Worm (Caenorhabditis elegans) whole organism, L4 larva: ENCODE measurements around the gene xbx-1.
A peak's percentile ranks its signal among the peaks of the same experiment; 100 is the strongest.

ENCODE experiments used
- D1046.2 ChIP-seq: fragments of 200-800 bp; sonication (Bioruptor generic); IDR thresholded peaks from 2 replicates; pipeline ENCODE4 v1.3.6; 2022; ENCODE audit warnings: missing genetic modification characterization, missing compliant biosample characterization
- F37D6.2 ChIP-seq: sonication (generic microtip); optimal IDR thresholded peaks from 2 replicates; lab custom pipeline; 2016; ENCODE audit warnings: mild to moderate bottlenecking, missing genetic modification characterization, missing compliant biosample characterization
- T20F7.1 ChIP-seq: fragments of 200-800 bp; sonication (Bioruptor generic); optimal IDR thresholded peaks from 2 replicates; lab custom pipeline; 2018; ENCODE audit warnings: mild to moderate bottlenecking, missing genetic modification characterization, missing compliant biosample characterization
- T26A8.4 ChIP-seq: fragments of 200-800 bp; sonication (Bioruptor generic); IDR thresholded peaks from 2 replicates; pipeline ENCODE4 v1.3.6; 2022; ENCODE audit warnings: missing genetic modification characterization, missing compliant biosample characterization
- Y48G9A.11 ChIP-seq: fragments of 200-800 bp; sonication (Bioruptor generic); IDR thresholded peaks from 2 replicates; pipeline ENCODE4 v1.3.6; 2022; ENCODE audit warnings: missing genetic modification reagents, missing genetic modification characterization, missing compliant biosample characterization
- Y75B8A.6 ChIP-seq: fragments of 200-800 bp; sonication (Bioruptor generic); IDR thresholded peaks from 2 replicates; pipeline ENCODE4 v1.3.6; 2022; ENCODE audit warnings: missing genetic modification reagents, missing genetic modification characterization, missing compliant biosample characterization
- aha-1 ChIP-seq: fragments of 150-350 bp; peaks from one replicate; lab custom pipeline; 2014; ENCODE audit warnings: missing biosample characterization, missing genetic modification characterization
- attf-4 ChIP-seq: sonication (generic microtip); optimal IDR thresholded peaks from 3 replicates; lab custom pipeline; 2017; ENCODE audit warnings: missing biosample characterization, missing genetic modification characterization
- ceh-28 ChIP-seq: fragments of 150-350 bp; optimal IDR thresholded peaks from 2 replicates; lab custom pipeline; 2014; ENCODE audit warnings: missing biosample characterization, missing genetic modification reagents, missing genetic modification characterization
- ceh-44 ChIP-seq: fragments of 200-800 bp; sonication (Bioruptor generic); IDR thresholded peaks from 2 replicates; pipeline ENCODE4 v1.3.6; 2022; ENCODE audit warnings: missing genetic modification reagents, missing genetic modification characterization, missing compliant biosample characterization
- ces-1 ChIP-seq: fragments of 150-350 bp; sonication (generic microtip); optimal IDR thresholded peaks from 4 replicates; lab custom pipeline; 2014; ENCODE audit warnings: missing biosample characterization, missing genetic modification reagents, missing genetic modification characterization
- dmd-6 ChIP-seq: fragments of 200-800 bp; sonication (Bioruptor generic); IDR thresholded peaks from 2 replicates; pipeline ENCODE4 v1.3.6; 2022; ENCODE audit warnings: missing genetic modification reagents, missing genetic modification characterization, missing compliant biosample characterization
- dpl-1 ChIP-seq: fragments of 150-350 bp; optimal IDR thresholded peaks from 2 replicates; lab custom pipeline; 2014; ENCODE audit warnings: missing biosample characterization, missing genetic modification reagents, missing genetic modification characterization
- duxl-1 ChIP-seq: sonication (generic microtip); optimal IDR thresholded peaks from 2 replicates; lab custom pipeline; 2016; ENCODE audit warnings: mild to moderate bottlenecking, missing genetic modification characterization, moderate library complexity, missing compliant biosample characterization; ENCODE audit not compliant: poor library complexity
- dve-1 ChIP-seq: sonication (generic microtip); optimal IDR thresholded peaks from 2 replicates; lab custom pipeline; 2017; ENCODE audit warnings: antibody characterized with exemption, mild to moderate bottlenecking, missing genetic modification characterization, missing compliant biosample characterization; ENCODE audit not compliant: insufficient read depth
- egl-27 ChIP-seq: sonication (generic microtip); optimal IDR thresholded peaks from 3 replicates; lab custom pipeline; 2017; ENCODE audit warnings: missing biosample characterization, missing genetic modification reagents, missing genetic modification characterization
- fkh-10 ChIP-seq: fragments of 150-350 bp; optimal IDR thresholded peaks from 2 replicates; lab custom pipeline; 2014; ENCODE audit warnings: missing biosample characterization, missing genetic modification reagents, missing genetic modification characterization
- fos-1 ChIP-seq: fragments of 150-350 bp; optimal IDR thresholded peaks from 2 replicates; lab custom pipeline; 2014; ENCODE audit warnings: missing biosample characterization, missing genetic modification characterization
- lin-1 ChIP-seq: fragments of 200-800 bp; sonication (Bioruptor generic); IDR thresholded peaks from 2 replicates; pipeline ENCODE4 v1.3.6; 2022; ENCODE audit warnings: missing genetic modification reagents, missing genetic modification characterization, missing compliant biosample characterization
- lin-29 ChIP-seq: fragments of 200-800 bp; sonication (Bioruptor generic); IDR thresholded peaks from 2 replicates; pipeline ENCODE4 v1.3.6; 2022; ENCODE audit warnings: missing genetic modification reagents, missing genetic modification characterization, missing compliant biosample characterization
- lin-38 ChIP-seq: fragments of 200-800 bp; sonication (Bioruptor generic); IDR thresholded peaks from 2 replicates; pipeline ENCODE4 v1.3.6; 2022; ENCODE audit warnings: missing genetic modification reagents, missing genetic modification characterization, missing compliant biosample characterization
- lsy-2 ChIP-seq, 2 experiments: fragments of 150-350 bp in 1 of 2; sonication (generic microtip) in 1 of 2; optimal IDR thresholded peaks; 2 replicates each; lab custom pipeline; 2014 to 2017; ENCODE audit warnings: missing biosample characterization in 2 of 2, missing genetic modification characterization in 2 of 2
- mep-1 ChIP-seq: fragments of 150-350 bp; sonication (generic microtip); optimal IDR thresholded peaks from 3 replicates; lab custom pipeline; 2014; ENCODE audit warnings: missing biosample characterization, missing genetic modification characterization
- mes-2 ChIP-seq: sonication (generic microtip); optimal IDR thresholded peaks from 2 replicates; lab custom pipeline; 2016; ENCODE audit warnings: missing genotype, mild to moderate bottlenecking, missing genetic modification characterization, missing compliant biosample characterization; ENCODE audit not compliant: poor library complexity, severe bottlenecking
- mxl-3 ChIP-seq: fragments of 200-800 bp; sonication (Bioruptor generic); optimal IDR thresholded peaks from 2 replicates; lab custom pipeline; 2018; ENCODE audit warnings: mild to moderate bottlenecking, missing genetic modification characterization, missing compliant biosample characterization
- nhr-102 ChIP-seq: sonication (generic microtip); optimal IDR thresholded peaks from 2 replicates; lab custom pipeline; 2016; ENCODE audit warnings: mild to moderate bottlenecking, missing genetic modification characterization, moderate library complexity, missing compliant biosample characterization
- nhr-111 ChIP-seq: fragments of 200-800 bp; sonication (Bioruptor generic); optimal IDR thresholded peaks from 2 replicates; lab custom pipeline; 2018; ENCODE audit warnings: mild to moderate bottlenecking, missing genetic modification characterization, missing compliant biosample characterization
- nhr-237 ChIP-seq: sonication (generic microtip); optimal IDR thresholded peaks from 2 replicates; lab custom pipeline; 2017; ENCODE audit warnings: missing biosample characterization, missing genetic modification characterization
- nhr-28 ChIP-seq: fragments of 150-350 bp; optimal IDR thresholded peaks from 2 replicates; lab custom pipeline; 2014; ENCODE audit warnings: missing biosample characterization, missing genetic modification characterization
- nhr-42 ChIP-seq: fragments of 200-800 bp; sonication (Bioruptor generic); IDR thresholded peaks from 2 replicates; pipeline ENCODE4 v1.3.6; 2022; ENCODE audit warnings: missing genetic modification characterization, missing compliant biosample characterization
- nhr-48 ChIP-seq: sonication (generic microtip); optimal IDR thresholded peaks from 2 replicates; lab custom pipeline; 2016; ENCODE audit warnings: mild to moderate bottlenecking, missing genetic modification characterization, missing compliant biosample characterization
- pha-4 ChIP-seq, 2 experiments: fragments of 150-350 bp in 1 of 2; fragments of 200-800 bp in 1 of 2; sonication (Bioruptor generic) in 1 of 2; IDR thresholded peaks in 1 of 2; optimal IDR thresholded peaks in 1 of 2; 2 replicates each; pipeline versions ENCODE4 v1.3.6 to Lab custom; 2014 to 2022; ENCODE audit warnings: missing genetic modification characterization in 2 of 2, missing genetic modification reagents in 2 of 2, missing biosample characterization in 1 of 2, missing compliant biosample characterization in 1 of 2
- pqm-1 ChIP-seq: sonication (generic microtip); optimal IDR thresholded peaks from 2 replicates; lab custom pipeline; 2017; ENCODE audit warnings: missing biosample characterization, missing genetic modification characterization
- sdz-12 ChIP-seq: fragments of 200-800 bp; sonication (Bioruptor generic); optimal IDR thresholded peaks from 2 replicates; lab custom pipeline; 2018; ENCODE audit warnings: mild to moderate bottlenecking, missing genetic modification characterization, missing compliant biosample characterization
- set-16 ChIP-seq: fragments of 200-800 bp; sonication (Bioruptor generic); IDR thresholded peaks from 2 replicates; pipeline ENCODE4 v1.3.6; 2022; ENCODE audit warnings: missing genetic modification reagents, missing genetic modification characterization, missing compliant biosample characterization
- skn-1 ChIP-seq: fragments of 150-350 bp; optimal IDR thresholded peaks from 2 replicates; lab custom pipeline; 2014; ENCODE audit warnings: missing biosample characterization, missing genetic modification characterization
- spr-3 ChIP-seq: fragments of 200-800 bp; sonication (Bioruptor generic); optimal IDR thresholded peaks from 2 replicates; lab custom pipeline; 2018; ENCODE audit warnings: mild to moderate bottlenecking, missing genetic modification characterization, missing compliant biosample characterization
- unc-39 ChIP-seq: sonication (generic microtip); optimal IDR thresholded peaks from 2 replicates; lab custom pipeline; 2017; ENCODE audit warnings: missing biosample characterization, missing genetic modification characterization
- unc-62 ChIP-seq, 3 experiments: fragments of 150-350 bp in 1 of 3; sonication (generic microtip); optimal IDR thresholded peaks in 2 of 3; peaks in 1 of 3; 1 replicate in 1 of 3; 2 replicates in 2 of 3; lab custom pipeline; 2014 to 2017; ENCODE audit warnings: missing biosample characterization in 3 of 3, missing genetic modification characterization in 3 of 3, missing genetic modification reagents in 3 of 3, missing genotype in 1 of 3
- vab-7 ChIP-seq: fragments of 200-800 bp; sonication (Bioruptor generic); IDR thresholded peaks from 2 replicates; pipeline ENCODE4 v1.3.6; 2022; ENCODE audit warnings: missing genetic modification reagents, missing genetic modification characterization, missing compliant biosample characterization
- zag-1 ChIP-seq: fragments of 150-350 bp; optimal IDR thresholded peaks from 2 replicates; lab custom pipeline; 2014; ENCODE audit warnings: missing biosample characterization, missing genetic modification characterization
- zfp-3 ChIP-seq: fragments of 200-800 bp; sonication (Bioruptor generic); conservative IDR thresholded peaks from 2 replicates; pipeline ENCODE4 v1.3.6; 2022; ENCODE audit warnings: missing genetic modification reagents, missing genetic modification characterization, missing compliant biosample characterization
- ztf-7 ChIP-seq: fragments of 150-350 bp; optimal IDR thresholded peaks from 2 replicates; lab custom pipeline; 2014; ENCODE audit warnings: missing biosample characterization, missing genetic modification characterization

The xbx-1 gene

DNA sequence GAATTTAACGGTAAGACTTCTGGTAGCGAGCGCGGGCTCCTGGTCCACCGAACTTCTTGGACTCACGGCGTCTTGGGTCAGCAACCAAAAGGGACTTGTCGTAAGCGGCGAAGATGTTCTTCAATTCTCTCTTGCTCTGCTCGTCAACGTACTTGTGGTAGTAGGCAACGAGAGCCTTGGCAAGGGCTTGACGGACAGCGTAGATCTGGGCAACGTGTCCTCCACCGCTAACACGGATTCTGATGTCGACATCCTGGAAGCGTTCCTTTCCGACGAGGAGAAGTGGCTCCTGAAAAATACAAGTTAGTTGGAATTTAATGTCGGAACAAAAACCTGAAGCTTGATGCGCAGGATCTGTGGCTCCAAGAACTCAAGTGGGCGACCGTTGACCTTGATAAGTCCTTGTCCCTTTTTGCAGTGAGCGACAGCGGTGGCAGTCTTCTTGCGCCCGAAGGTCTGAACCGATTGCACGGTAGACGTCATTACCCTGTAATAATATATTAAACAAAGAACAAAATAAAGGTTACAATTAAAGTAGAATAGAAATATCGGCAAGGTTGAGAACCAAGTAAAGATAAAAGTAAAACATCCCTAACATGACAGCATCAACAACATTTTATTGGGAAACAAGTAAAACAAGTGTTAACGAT is 20.1 kb downstream of the xbx-1 start, which contains the start of gene rps-16 (continued):
- TF ChIP-seq nhr-111 (GFP tag; lab: Kevin White, UChicago), result peak; percentile 89
- TF ChIP-seq Y48G9A.11 (GFP tag; lab: Robert Waterston, UW), result peak; percentile 58
- TF ChIP-seq dve-1 (tag; lab: Kevin White, UChicago), result no peak
- TF ChIP-seq ztf-7 (tag; lab: Kevin White, UChicago), result no peak
- no peak for TF ChIP-seq lin-29
- no peak for TF ChIP-seq nhr-237 (tag; lab: Kevin White, UChicago)
- TF ChIP-seq T26A8.4 (GFP tag; lab: Robert Waterston, UW), result 0 out of 2 replicates have a peak, but pooled peaks have one; percentile 19
- no peak for TF ChIP-seq fkh-10 (GFP tag; lab: Kevin White, UChicago)
- no peak for TF ChIP-seq attf-4 (tag; lab: Kevin White, UChicago)
- no peak for TF ChIP-seq zfp-3
- no peak for TF ChIP-seq F37D6.2 (tag; lab: Kevin White, UChicago)
- peak; percentile 64; the same call in 1 of the 2 replicates for TF ChIP-seq pha-4 (GFP tag; IDR thresholded peaks at IDR 0.05; lab: Robert Waterston, UW)
- TF ChIP-seq pha-4 (tag; optimal IDR thresholded peaks at IDR 0.05; lab: Kevin White, UChicago), result no peak
- no peak for TF ChIP-seq fos-1 (tag; lab: Kevin White, UChicago)

DNA sequence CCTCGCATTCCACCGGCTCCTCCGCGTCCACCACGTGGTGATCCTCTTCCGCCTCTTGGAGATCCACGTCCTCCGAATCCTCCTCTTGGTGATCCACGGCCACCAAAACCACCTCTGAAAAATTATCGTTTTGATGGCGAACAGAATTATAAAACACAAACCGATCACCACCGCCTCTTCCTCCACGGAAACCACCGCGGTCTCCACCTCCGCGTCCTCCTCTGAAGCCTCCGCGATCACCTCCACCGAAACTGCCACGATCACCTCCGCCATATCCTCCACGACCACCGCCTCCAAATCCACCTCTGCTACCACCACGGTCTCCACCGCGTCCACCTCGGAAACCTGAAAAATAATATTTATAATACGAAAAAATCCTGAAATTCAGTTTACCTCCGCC is 21.5 kb downstream of the xbx-1 start:
- TF ChIP-seq set-16 (GFP tag; lab: Robert Waterston, UW) (peak; percentile 90), ces-1 (GFP tag; lab: Kevin White, UChicago) (no peak), aha-1 (tag; lab: Kevin White, UChicago) (peak; percentile 99)

DNA sequence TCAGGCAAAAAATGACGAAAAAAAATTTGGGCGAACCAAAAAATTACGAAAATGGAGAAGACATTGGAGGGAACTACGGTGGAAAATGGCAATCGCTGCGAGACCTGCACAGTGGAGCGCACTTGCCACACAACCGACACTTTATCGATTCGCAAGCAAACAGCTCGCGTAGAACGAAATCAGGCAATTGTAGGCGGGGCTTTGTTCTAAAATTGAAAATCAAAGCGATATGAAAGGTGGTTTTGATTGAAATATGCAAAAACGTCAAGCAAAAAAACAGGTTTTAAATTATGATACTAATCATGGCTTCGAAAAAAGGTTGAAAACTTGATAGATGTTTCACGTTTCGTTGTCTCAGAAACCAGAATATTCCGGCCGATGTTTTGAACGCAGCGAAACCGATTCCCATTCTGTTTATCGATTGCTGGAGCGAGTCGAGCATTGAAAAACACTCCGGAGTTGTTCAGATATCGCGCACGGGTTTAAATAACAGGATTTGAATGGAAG is 22.2 kb downstream of the xbx-1 start, which contains the start of the genes fib-1 and mut-15:
fib-1 (minus strand) TSS at position 40 of the 507 bp plus-strand sequence.
mut-15 (plus strand) TSS at position 360 of the 507 bp plus-strand sequence.
- TF ChIP-seq lin-38 (GFP tag; lab: Robert Waterston, UW) (peak; percentile 99), nhr-42 (GFP tag; lab: Robert Waterston, UW) (peak; percentile 89; the same call in 1 of the 2 replicates), F37D6.2 (tag; lab: Kevin White, UChicago) (peak; percentile 67), zag-1 (tag; lab: Kevin White, UChicago) (no peak), ceh-28 (tag; lab: Kevin White, UChicago) (peak; percentile 71), vab-7 (GFP tag; lab: Robert Waterston, UW) (peak; percentile 60; the same call in 1 of the 2 replicates), dpl-1 (GFP tag; lab: Kevin White, UChicago) (peak; percentile 81), unc-62 (GFP tag; optimal IDR thresholded peaks at IDR 0.05 in 1 of 2; lab: Kevin White, UChicago) (peak in 1 of 2 experiments; percentile 99), unc-62 (tag; optimal IDR thresholded peaks at IDR 0.05; lab: Kevin White, UChicago) (no peak), mep-1 (tag; lab: Kevin White, UChicago) (peak; percentile 96), duxl-1 (peak; percentile 62), pha-4 (GFP tag; IDR thresholded peaks at IDR 0.05; lab: Robert Waterston, UW) (peak; percentile 63; the same call in 1 of the 2 replicates), pha-4 (tag; optimal IDR thresholded peaks at IDR 0.05; lab: Kevin White, UChicago) (peak; percentile 27), T20F7.1 (GFP tag; lab: Kevin White, UChicago) (peak; percentile 91), D1046.2 (GFP tag; lab: Robert Waterston, UW) (no peak), nhr-28 (peak; percentile 74), mes-2 (peak; percentile 96), lsy-2 (tag; optimal IDR thresholded peaks at IDR 0.05; lab: Kevin White, UChicago) (peak; percentile 89 to 97), nhr-48 (tag; lab: Kevin White, UChicago) (peak; percentile 44), dmd-6 (GFP tag; lab: Robert Waterston, UW) (peak; percentile 80), mxl-3 (GFP tag; lab: Kevin White, UChicago) (peak; percentile 78), zfp-3 (no peak), dve-1 (tag; lab: Kevin White, UChicago) (peak; percentile 89), Y75B8A.6 (GFP tag; lab: Robert Waterston, UW) (no peak), ceh-44 (peak; percentile 75), spr-3 (GFP tag; lab: Kevin White, UChicago) (peak; percentile 8), egl-27 (tag; lab: Kevin White, UChicago) (peak; percentile 54), nhr-237 (tag; lab: Kevin White, UChicago) (no peak), skn-1 (tag; lab: Kevin White, UChicago) (no peak), lin-1 (GFP tag; lab: Robert Waterston, UW) (no peak), pqm-1 (tag; lab: Kevin White, UChicago) (no peak), nhr-102 (tag; lab: Kevin White, UChicago) (peak; percentile 80), sdz-12 (GFP tag; lab: Kevin White, UChicago) (no peak), unc-39 (tag; lab: Kevin White, UChicago) (no peak), fos-1 (tag; lab: Kevin White, UChicago) (no peak), lin-29 (no peak)
